Fruit fly (Drosophila melanogaster): ENCODE measurements around the gene Jon25Bii.

Jon25Bii gene

DNA sequence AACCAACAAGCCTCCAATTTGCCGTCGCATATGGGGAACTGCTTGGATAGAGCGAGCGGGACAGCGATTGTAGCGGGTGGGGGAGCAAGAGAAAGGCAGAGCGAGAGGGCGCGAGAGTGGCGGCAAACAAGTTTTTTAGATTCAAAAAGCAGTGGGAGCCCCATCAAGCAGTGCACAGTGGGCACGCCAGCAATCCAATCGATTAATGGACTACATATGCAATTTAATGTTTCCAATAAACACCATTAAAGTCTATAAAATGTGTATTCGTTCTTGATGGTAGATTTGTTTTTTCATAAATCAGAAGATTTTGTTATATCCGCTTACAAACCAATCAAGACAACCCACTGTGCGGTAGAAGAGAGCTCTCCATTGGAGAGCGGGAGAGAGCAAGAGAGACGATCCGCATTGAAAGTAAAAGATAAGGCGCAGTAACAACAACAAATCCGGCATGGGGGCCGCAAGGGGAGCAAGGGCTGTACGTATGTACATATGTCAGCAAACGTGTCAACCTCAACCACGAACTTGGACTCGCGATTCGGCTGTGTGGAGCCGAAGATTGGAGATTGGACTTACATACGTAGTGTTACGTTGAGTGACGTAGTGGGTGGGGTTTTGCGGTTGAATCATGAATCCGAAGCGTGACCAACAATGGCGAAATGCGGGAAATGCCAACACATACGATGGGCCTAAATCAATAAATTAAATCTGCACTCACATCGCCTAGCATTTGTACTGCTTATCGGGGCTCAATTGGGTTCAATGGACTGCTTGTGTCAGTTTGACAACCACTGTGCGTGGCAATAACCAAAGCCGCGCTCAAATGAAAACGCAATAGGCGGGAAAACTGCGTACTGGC lies 44.7 kb upstream of the Jon25Bii start (continued):
- TF ChIP-seq CG10209 (GFP tag; optimal IDR thresholded peaks at IDR 0.05) (peak; percentile 99), Atf-2 (GFP tag; optimal IDR thresholded peaks at IDR 0.05) (peak; percentile 99), CG7928 (GFP tag; optimal IDR thresholded peaks at IDR 0.05) (peak; percentile 82), rib (GFP tag; IDR thresholded peaks at IDR 0.05) (peak; percentile 97), CG17385 (GFP tag; optimal IDR thresholded peaks at IDR 0.05) (peak; percentile 96), CG9609 (GFP tag; optimal IDR thresholded peaks at IDR 0.05) (peak; percentile 99), lbe (GFP tag; optimal IDR thresholded peaks at IDR 0.05) (peak; percentile 98), CG17829 (tag; optimal IDR thresholded peaks at IDR 0.05) (peak; percentile 99), CG18262 (tag; optimal IDR thresholded peaks at IDR 0.05) (peak; percentile 99), B-H2 (GFP tag; optimal IDR thresholded peaks at IDR 0.05) (peak; percentile 96), Kr (GFP tag; optimal IDR thresholded peaks at IDR 0.05) (peak; percentile 87), exex (tag; optimal IDR thresholded peaks at IDR 0.05) (peak; percentile 88), CG2889 (GFP tag; IDR thresholded peaks at IDR 0.05) (peak; percentile 99), btn (GFP tag; optimal IDR thresholded peaks at IDR 0.05) (peak; percentile 99), HmgD (GFP tag; optimal IDR thresholded peaks at IDR 0.05) (peak; percentile 99), gsb-n (tag; optimal IDR thresholded peaks at IDR 0.05) (peak; percentile 99), CG17328 (GFP tag; IDR thresholded peaks at IDR 0.05) (peak; percentile 99), D19A (tag; optimal IDR thresholded peaks at IDR 0.05) (peak; percentile 97), CG11696 (GFP tag; IDR thresholded peaks at IDR 0.05) (peak; percentile 96), Sin3A (optimal IDR thresholded peaks at IDR 0.05) (no peak), Fer2 (tag; optimal IDR thresholded peaks at IDR 0.05) (peak; percentile 96), Antp (GFP tag; optimal IDR thresholded peaks at IDR 0.05) (peak; percentile 99), ci (GFP tag; IDR thresholded peaks at IDR 0.05) (peak; percentile 100), jing (GFP tag; optimal IDR thresholded peaks at IDR 0.05) (peak; percentile 99), Chrac-16 (GFP tag; optimal IDR thresholded peaks at IDR 0.05) (peak; percentile 99), lmd (GFP tag; IDR thresholded peaks at IDR 0.05) (peak; percentile 99), CG6654 (GFP tag; optimal IDR thresholded peaks at IDR 0.05) (peak; percentile 97), h (optimal IDR thresholded peaks at IDR 0.05) (no peak), CG33557 (GFP tag; optimal IDR thresholded peaks at IDR 0.05) (peak; percentile 98), Hr3 (GFP tag; optimal IDR thresholded peaks at IDR 0.05) (peak; percentile 99), Hand (GFP tag; optimal IDR thresholded peaks at IDR 0.05) (peak; percentile 94), sisA (GFP tag; IDR thresholded peaks at IDR 0.05) (peak; percentile 100), CG10147 (GFP tag; optimal IDR thresholded peaks at IDR 0.05) (peak; percentile 97), BtbVII (GFP tag; optimal IDR thresholded peaks at IDR 0.05) (peak; percentile 98), Atf3 (GFP tag; optimal IDR thresholded peaks at IDR 0.05) (peak; percentile 99), CG1792 (GFP tag; optimal IDR thresholded peaks at IDR 0.05) (peak; percentile 99), CG10959 (GFP tag; IDR thresholded peaks at IDR 0.05) (peak; percentile 99), CG13123 (GFP tag; optimal IDR thresholded peaks at IDR 0.05) (peak; percentile 98), row (GFP tag; IDR thresholded peaks at IDR 0.05) (peak; percentile 99), pum (GFP tag; optimal IDR thresholded peaks at IDR 0.05) (peak; percentile 99), NfI (GFP tag; optimal IDR thresholded peaks at IDR 0.05) (peak; percentile 99), wek (GFP tag; optimal IDR thresholded peaks at IDR 0.05) (peak; percentile 96), fd3F (GFP tag; optimal IDR thresholded peaks at IDR 0.05) (peak; percentile 97), nerfin-2 (GFP tag; IDR thresholded peaks at IDR 0.05; ENCODE audit: partially characterized antibody) (peak; percentile 74), CG15479 (GFP tag; optimal IDR thresholded peaks at IDR 0.05) (no peak), dm (GFP tag; optimal IDR thresholded peaks at IDR 0.05) (peak; percentile 98), Ets97D (GFP tag; optimal IDR thresholded peaks at IDR 0.05) (peak; percentile 94), chinmo (GFP tag; IDR thresholded peaks at IDR 0.05; ENCODE audit: partially characterized antibody) (no peak), CG7963 (GFP tag; IDR thresholded peaks at IDR 0.05; ENCODE audit: partially characterized antibody) (peak; percentile 70), CG4854 (GFP tag; optimal IDR thresholded peaks at IDR 0.05) (peak; percentile 98)

Measured in whole organism, embryonic.